Worm (Caenorhabditis elegans) whole organism, late embryonic: ENCODE results near the gene cdf-2.

ENCODE experiments used
- F13H6.1 ChIP-seq: sonication (generic microtip); optimal IDR thresholded peaks from 2 replicates; lab custom pipeline; 2016; ENCODE audit warnings: missing genetic modification characterization, missing compliant biosample characterization
- T23F11.4 ChIP-seq: fragments of 200-800 bp; sonication (Bioruptor generic); optimal IDR thresholded peaks from 2 replicates; lab custom pipeline; 2018; ENCODE audit warnings: mild to moderate bottlenecking, missing genetic modification characterization, missing compliant biosample characterization
- Y22D7AL.16 ChIP-seq: sonication (generic microtip); optimal IDR thresholded peaks from 2 replicates; lab custom pipeline; 2016; ENCODE audit warnings: missing genetic modification characterization, missing compliant biosample characterization
- ama-1 ChIP-seq: fragments of 150-350 bp; optimal IDR thresholded peaks from 2 replicates; lab custom pipeline; 2014
- ceh-18 ChIP-seq: sonication (generic microtip); optimal IDR thresholded peaks from 2 replicates; lab custom pipeline; 2016; ENCODE audit warnings: missing genetic modification characterization, missing compliant biosample characterization
- ceh-2 ChIP-seq: sonication (generic microtip); optimal IDR thresholded peaks from 2 replicates; lab custom pipeline; 2016; ENCODE audit warnings: missing genotype, missing genetic modification characterization, missing compliant biosample characterization
- ceh-30 ChIP-seq: fragments of 150-350 bp; optimal IDR thresholded peaks from 2 replicates; lab custom pipeline; 2014; ENCODE audit warnings: missing biosample characterization, missing genetic modification characterization
- ceh-45 ChIP-seq: fragments of 200-800 bp; sonication (Bioruptor generic); IDR thresholded peaks from 2 replicates; pipeline ENCODE4 v1.3.6; 2022; ENCODE audit warnings: missing genetic modification reagents, missing genetic modification characterization, missing compliant biosample characterization
- che-1 ChIP-seq: sonication (generic microtip); optimal IDR thresholded peaks from 2 replicates; lab custom pipeline; 2016; ENCODE audit warnings: mild to moderate bottlenecking, missing genetic modification characterization, missing compliant biosample characterization
- elt-4 ChIP-seq: sonication (generic microtip); optimal IDR thresholded peaks from 2 replicates; lab custom pipeline; 2016; ENCODE audit warnings: missing genetic modification characterization, missing compliant biosample characterization
- fax-1 ChIP-seq: sonication (generic microtip); optimal IDR thresholded peaks from 2 replicates; lab custom pipeline; 2016; ENCODE audit warnings: missing genotype, missing genetic modification characterization, missing compliant biosample characterization
- fkh-6 ChIP-seq: sonication (generic microtip); optimal IDR thresholded peaks from 2 replicates; lab custom pipeline; 2016; ENCODE audit warnings: missing genetic modification characterization, missing compliant biosample characterization
- gmeb-2 ChIP-seq: sonication (generic microtip); optimal IDR thresholded peaks from 2 replicates; lab custom pipeline; 2016; ENCODE audit warnings: missing genetic modification characterization, inconsistent platforms, missing compliant biosample characterization
- hlh-13 ChIP-seq: fragments of 200-800 bp; sonication (Bioruptor generic); optimal IDR thresholded peaks from 2 replicates; lab custom pipeline; 2018; ENCODE audit warnings: mild to moderate bottlenecking, missing genetic modification characterization, missing compliant biosample characterization
- hlh-30 ChIP-seq: sonication (generic microtip); optimal IDR thresholded peaks from 2 replicates; lab custom pipeline; 2017; ENCODE audit warnings: antibody characterized with exemption, missing genetic modification characterization, missing compliant biosample characterization; ENCODE audit not compliant: insufficient read depth
- hlh-6 ChIP-seq: sonication (generic microtip); optimal IDR thresholded peaks from 2 replicates; lab custom pipeline; 2016; ENCODE audit warnings: missing genotype, missing genetic modification characterization, missing compliant biosample characterization
- hlh-8 ChIP-seq: sonication (generic microtip); optimal IDR thresholded peaks from 2 replicates; lab custom pipeline; 2016; ENCODE audit warnings: missing genotype, missing genetic modification characterization, missing compliant biosample characterization
- madf-2 ChIP-seq: sonication (generic microtip); optimal IDR thresholded peaks from 2 replicates; lab custom pipeline; 2017; ENCODE audit warnings: missing genetic modification characterization, missing compliant biosample characterization
- mec-3 ChIP-seq: sonication (generic microtip); optimal IDR thresholded peaks from 2 replicates; lab custom pipeline; 2016; ENCODE audit warnings: borderline replicate concordance, missing genetic modification characterization, missing compliant biosample characterization
- nfya-1 ChIP-seq: sonication (generic microtip); optimal IDR thresholded peaks from 2 replicates; lab custom pipeline; 2017; ENCODE audit warnings: missing genetic modification characterization, mild to moderate bottlenecking, missing compliant biosample characterization, antibody characterized with exemption, moderate library complexity
- pag-3 ChIP-seq: sonication (generic microtip); optimal IDR thresholded peaks from 2 replicates; lab custom pipeline; 2016; ENCODE audit warnings: missing compliant biosample characterization, missing genetic modification characterization, borderline replicate concordance
- pax-1 ChIP-seq: fragments of 150-350 bp; optimal IDR thresholded peaks from 2 replicates; lab custom pipeline; 2014; ENCODE audit warnings: missing biosample characterization, missing genetic modification characterization
- pha-2 ChIP-seq: sonication (generic microtip); optimal IDR thresholded peaks from 2 replicates; lab custom pipeline; 2017; ENCODE audit warnings: mild to moderate bottlenecking, missing genetic modification characterization, missing compliant biosample characterization
- pha-4 ChIP-seq: fragments of 150-350 bp; optimal IDR thresholded peaks from 2 replicates; lab custom pipeline; 2018; ENCODE audit warnings: missing biosample characterization, missing genetic modification reagents, missing genetic modification characterization
- pqm-1 ChIP-seq: sonication (generic microtip); optimal IDR thresholded peaks from 2 replicates; lab custom pipeline; 2016; ENCODE audit warnings: missing genetic modification characterization, missing compliant biosample characterization
- pros-1 ChIP-seq: fragments of 150-350 bp; optimal IDR thresholded peaks from 2 replicates; lab custom pipeline; 2014; ENCODE audit warnings: missing biosample characterization, missing genetic modification reagents, missing genetic modification characterization
- ref-2 ChIP-seq: sonication (generic microtip); optimal IDR thresholded peaks from 2 replicates; lab custom pipeline; 2016; ENCODE audit warnings: missing genetic modification characterization, missing compliant biosample characterization
- rnt-1 ChIP-seq: sonication (generic microtip); optimal IDR thresholded peaks from 2 replicates; lab custom pipeline; 2016; ENCODE audit warnings: missing genetic modification characterization, missing compliant biosample characterization
- sox-2 ChIP-seq: fragments of 200-800 bp; sonication (Bioruptor generic); IDR thresholded peaks from 2 replicates; pipeline ENCODE4 v1.3.6; 2022; ENCODE audit warnings: missing genetic modification reagents, missing genetic modification characterization, missing compliant biosample characterization
- tbx-2 ChIP-seq: sonication (generic microtip); optimal IDR thresholded peaks from 2 replicates; lab custom pipeline; 2016; ENCODE audit warnings: missing genetic modification characterization, missing compliant biosample characterization
- tbx-7 ChIP-seq: sonication (generic microtip); optimal IDR thresholded peaks from 2 replicates; lab custom pipeline; 2016; ENCODE audit warnings: missing genotype, missing genetic modification characterization, missing compliant biosample characterization
- unc-3 ChIP-seq, 2 experiments: fragments of 200-800 bp in 1 of 2; sonication (Bioruptor generic) in 1 of 2; sonication (generic microtip) in 1 of 2; conservative IDR thresholded peaks in 1 of 2; optimal IDR thresholded peaks in 1 of 2; 2 replicates each; pipeline versions ENCODE4 v1.3.6 to Lab custom; 2016 to 2022; ENCODE audit warnings: missing compliant biosample characterization in 2 of 2, missing genetic modification characterization in 2 of 2, missing genetic modification reagents in 1 of 2
- unc-55 ChIP-seq: sonication (generic microtip); optimal IDR thresholded peaks from 2 replicates; lab custom pipeline; 2017; ENCODE audit warnings: missing biosample characterization, missing genetic modification reagents, missing genetic modification characterization
- zip-5 ChIP-seq: sonication (generic microtip); optimal IDR thresholded peaks from 2 replicates; lab custom pipeline; 2016; ENCODE audit warnings: missing genetic modification characterization, missing compliant biosample characterization
- ztf-16 ChIP-seq: sonication (generic microtip); optimal IDR thresholded peaks from 2 replicates; lab custom pipeline; 2017; ENCODE audit warnings: missing genetic modification characterization, missing compliant biosample characterization

cdf-2 gene

ce11 chrX:12430309-12430708 is 36.4 kb downstream of the cdf-2 start, which contains the start of gene med-1:
Gene med-1 (plus strand): TSS chrX:12430609.
- TF ChIP-seq ceh-2: no peak
- no peak for TF ChIP-seq ceh-18
- no peak for TF ChIP-seq F13H6.1 (tag; lab: Kevin White, UChicago)
- TF ChIP-seq pqm-1 (tag; lab: Kevin White, UChicago): no peak
- TF ChIP-seq rnt-1 (tag; lab: Kevin White, UChicago): no peak
- TF ChIP-seq fax-1 (tag; lab: Kevin White, UChicago): no peak
- TF ChIP-seq hlh-30: no peak
- no peak for TF ChIP-seq nfya-1 (tag; lab: Kevin White, UChicago)
- TF ChIP-seq hlh-6: no peak
- TF ChIP-seq T23F11.4 (GFP tag; lab: Kevin White, UChicago): no peak
- TF ChIP-seq pha-4: no peak
- no peak for TF ChIP-seq mec-3 (tag; lab: Kevin White, UChicago)
- TF ChIP-seq hlh-8: no peak
- no peak for TF ChIP-seq unc-55 (GFP tag; lab: Kevin White, UChicago)

ce11 chrX:12425427-12425826 is 41.3 kb downstream of the cdf-2 start, which contains the start of gene T24D3.2:
Gene T24D3.2 (plus strand): TSS chrX:12425730.
- TF ChIP-seq ref-2 (tag; lab: Kevin White, UChicago) (no peak), tbx-2 (tag; lab: Kevin White, UChicago) (no peak)
- TF ChIP-seq, all 69 proteins: peak for 0

ce11 chrX:12422580-12422979 is 44.1 kb downstream of the cdf-2 start:
- TF ChIP-seq pha-4: no peak
- no peak for TF ChIP-seq unc-3 (GFP tag; conservative IDR thresholded peaks at IDR 0.05; lab: Robert Waterston, UW)
- no peak for TF ChIP-seq unc-3 (tag; optimal IDR thresholded peaks at IDR 0.05; lab: Kevin White, UChicago)
- TF ChIP-seq gmeb-2 (tag; lab: Kevin White, UChicago): no peak
- no peak for TF ChIP-seq ref-2 (tag; lab: Kevin White, UChicago)
- no peak for TF ChIP-seq madf-2
- no peak for TF ChIP-seq hlh-13 (GFP tag; lab: Kevin White, UChicago)
- no peak for TF ChIP-seq che-1
- no peak for TF ChIP-seq F13H6.1 (tag; lab: Kevin White, UChicago)
- TF ChIP-seq ztf-16 (tag; lab: Kevin White, UChicago): no peak
- TF ChIP-seq pros-1 (tag; lab: Kevin White, UChicago): no peak
- TF ChIP-seq sox-2 (GFP tag; lab: Robert Waterston, UW): no peak
- no peak for TF ChIP-seq unc-55 (GFP tag; lab: Kevin White, UChicago)
- TF ChIP-seq mec-3 (tag; lab: Kevin White, UChicago): no peak
- TF ChIP-seq fkh-6 (tag; lab: Kevin White, UChicago): no peak
- TF ChIP-seq tbx-7 (tag; lab: Kevin White, UChicago): no peak
- TF ChIP-seq pax-1 (tag; lab: Kevin White, UChicago): no peak
- TF ChIP-seq ceh-45 (GFP tag; lab: Robert Waterston, UW): no peak
- no peak for TF ChIP-seq ceh-30 (tag; lab: Kevin White, UChicago)

ce11 chrX:12415832-12416231 is 50.9 kb downstream of the cdf-2 start:
- TF ChIP-seq elt-4 (tag; lab: Kevin White, UChicago): no peak
- no peak for TF ChIP-seq madf-2
- no peak for TF ChIP-seq pag-3 (tag; lab: Kevin White, UChicago)
- no peak for TF ChIP-seq nfya-1 (tag; lab: Kevin White, UChicago)
- TF ChIP-seq ama-1 (lab: Kevin White, UChicago): no peak
- no peak for TF ChIP-seq Y22D7AL.16 (tag; lab: Kevin White, UChicago)
- TF ChIP-seq zip-5 (tag; lab: Kevin White, UChicago): no peak
- no peak for TF ChIP-seq pha-2 (tag; lab: Kevin White, UChicago)
